Fruit fly (Drosophila melanogaster): Measurements from ENCODE around the gene Caf1-180.
A peak's percentile ranks its signal among the peaks of the same experiment; 100 is the strongest.

Caf1-180 gene

DNA sequence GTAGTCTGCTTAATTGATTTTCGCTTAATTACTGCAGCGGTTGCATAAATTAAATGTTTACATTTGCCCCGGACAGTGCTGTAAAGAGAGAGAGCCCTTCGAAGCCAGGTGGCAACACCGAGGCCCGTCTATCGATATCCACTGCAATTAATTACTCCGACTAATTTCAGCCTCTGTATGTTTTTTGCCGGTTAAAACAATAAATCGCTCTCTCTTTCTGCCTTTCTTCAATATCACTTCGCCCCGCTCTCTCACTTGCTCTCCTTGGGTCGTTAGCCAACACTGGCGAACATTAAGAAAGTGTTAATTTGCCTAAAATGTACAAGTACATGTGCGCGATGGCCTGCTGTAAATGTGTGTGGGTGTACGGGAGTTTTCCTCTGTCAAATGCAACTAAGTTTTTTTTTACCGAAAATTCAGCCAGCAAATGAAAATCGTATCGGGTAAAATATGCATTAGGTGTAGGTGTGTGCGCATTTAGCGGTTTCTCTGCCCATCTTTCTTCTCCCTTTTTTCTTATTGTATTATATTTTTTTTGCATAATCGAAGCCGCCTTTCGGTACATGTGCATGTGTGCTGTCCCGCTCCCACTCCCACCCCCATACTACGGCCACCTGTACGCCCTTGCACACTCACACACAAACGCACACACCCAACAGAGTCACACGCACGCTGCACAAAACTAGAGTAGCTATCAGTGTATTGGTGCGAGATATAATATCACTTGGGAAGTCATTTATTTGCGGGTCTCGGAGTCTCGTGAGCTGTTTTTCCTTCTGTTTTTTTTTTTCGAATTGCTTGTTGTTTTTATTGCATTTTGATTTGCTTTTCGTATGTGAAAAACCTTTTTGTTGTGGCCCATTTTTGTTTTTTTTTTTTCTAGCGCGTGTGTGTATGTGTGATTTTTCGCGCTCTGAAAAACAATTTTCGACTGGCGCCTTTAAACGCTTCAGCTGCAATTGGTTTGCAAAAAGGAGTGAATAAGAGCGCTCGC is 44.4 kb downstream of the Caf1-180 start (continued):
- TF ChIP-seq Bdp1 (GFP tag; optimal IDR thresholded peaks at IDR 0.05) (peak; percentile 0), pnt (GFP tag; optimal IDR thresholded peaks at IDR 0.05) (peak; percentile 4), CG9876 (GFP tag; optimal IDR thresholded peaks at IDR 0.05) (peak; percentile 26), CG5953 (GFP tag; IDR thresholded peaks at IDR 0.05) (no peak), CG3163 (GFP tag; optimal IDR thresholded peaks at IDR 0.05) (peak; percentile 24), CG4360 (GFP tag; IDR thresholded peaks at IDR 0.05) (0 out of 2 replicates have a peak, but pooled peaks have one; percentile 22), CG10267 (tag; optimal IDR thresholded peaks at IDR 0.05) (peak; percentile 92), CG10321 (GFP tag; IDR thresholded peaks at IDR 0.05) (no peak), CG4730 (GFP tag; IDR thresholded peaks at IDR 0.05) (no peak), CG43689 (GFP tag; IDR thresholded peaks at IDR 0.05) (no peak), tap (tag; optimal IDR thresholded peaks at IDR 0.05) (no peak), CG15479 (GFP tag; optimal IDR thresholded peaks at IDR 0.05) (peak; percentile 83), CG9797 (GFP tag; optimal IDR thresholded peaks at IDR 0.05) (peak; percentile 20), jumu (GFP tag; optimal IDR thresholded peaks at IDR 0.05) (peak; percentile 48), CG3995 (GFP tag; optimal IDR thresholded peaks at IDR 0.05) (no peak), Hey (tag; optimal IDR thresholded peaks at IDR 0.05) (no peak), ssp (GFP tag; IDR thresholded peaks at IDR 0.05) (no peak), CG2116 (GFP tag; optimal IDR thresholded peaks at IDR 0.05) (peak; percentile 56), CG4424 (GFP tag; optimal IDR thresholded peaks at IDR 0.05) (peak; percentile 13), nau (GFP tag; optimal IDR thresholded peaks at IDR 0.05) (no peak), CG2678 (tag; optimal IDR thresholded peaks at IDR 0.05) (peak; percentile 21), fd64A (GFP tag; optimal IDR thresholded peaks at IDR 0.05) (no peak), lmd (GFP tag; IDR thresholded peaks at IDR 0.05) (no peak), trh (GFP tag; optimal IDR thresholded peaks at IDR 0.05) (no peak), E2f1 (GFP tag; IDR thresholded peaks at IDR 0.05) (no peak; the same call in 1 of the 2 replicates), corto (GFP tag; optimal IDR thresholded peaks at IDR 0.05) (no peak), Atf3 (GFP tag; optimal IDR thresholded peaks at IDR 0.05) (no peak), fru (optimal IDR thresholded peaks at IDR 0.05) (no peak), CG17385 (GFP tag; optimal IDR thresholded peaks at IDR 0.05) (no peak), scrt (GFP tag; optimal IDR thresholded peaks at IDR 0.05) (peak; percentile 47), CG3726 (GFP tag; IDR thresholded peaks at IDR 0.05) (no peak), GATAe (GFP tag; conservative IDR thresholded peaks at IDR 0.05) (no peak), CG2129 (GFP tag; IDR thresholded peaks at IDR 0.05; ENCODE audit: partially characterized antibody) (no peak), CG3838 (GFP tag; optimal IDR thresholded peaks at IDR 0.05) (no peak), CG31388 (GFP tag; optimal IDR thresholded peaks at IDR 0.05) (no peak), twi (tag; optimal IDR thresholded peaks at IDR 0.05) (no peak), CG8359 (GFP tag; optimal IDR thresholded peaks at IDR 0.05; ENCODE audit: borderline replicate concordance) (no peak), gro (GFP tag; optimal IDR thresholded peaks at IDR 0.05) (no peak), Hr51 (GFP tag; optimal IDR thresholded peaks at IDR 0.05) (peak in 1 of 2 experiments; percentile 23), CG10431 (GFP tag; optimal IDR thresholded peaks at IDR 0.05) (no peak), Trl (optimal IDR thresholded peaks at IDR 0.05) (peak; percentile 63 to 71), Trl (GFP tag; optimal IDR thresholded peaks at IDR 0.05) (peak; percentile 40), gsb (GFP tag; IDR thresholded peaks at IDR 0.05) (no peak), CTCF (GFP tag; optimal IDR thresholded peaks at IDR 0.05) (peak; percentile 4), CG9932 (GFP tag; IDR thresholded peaks at IDR 0.05) (peak; percentile 46), CG12104 (GFP tag; optimal IDR thresholded peaks at IDR 0.05) (no peak), CG17328 (GFP tag; IDR thresholded peaks at IDR 0.05) (no peak), CG15269 (tag; optimal IDR thresholded peaks at IDR 0.05) (no peak), B-H2 (GFP tag; optimal IDR thresholded peaks at IDR 0.05) (peak; percentile 76), CG7786 (GFP tag; optimal IDR thresholded peaks at IDR 0.05) (peak; percentile 26)
